Worm (Caenorhabditis elegans) whole organism, L3 larva: ENCODE measurements around the gene ets-5.

Experiments used
- ZK546.5 ChIP-seq: sonication (generic microtip); optimal IDR thresholded peaks from 2 replicates; lab custom pipeline; 2017; ENCODE audit warnings: missing biosample characterization, missing genetic modification characterization
- aly-2 ChIP-seq: fragments of 150-350 bp; optimal IDR thresholded peaks from 2 replicates; lab custom pipeline; 2014; ENCODE audit warnings: missing biosample characterization, missing genetic modification characterization
- ceh-16 ChIP-seq: sonication (generic microtip); optimal IDR thresholded peaks from 2 replicates; lab custom pipeline; 2017; ENCODE audit warnings: missing biosample characterization, missing genetic modification characterization
- fkh-10 ChIP-seq: sonication (generic microtip); optimal IDR thresholded peaks from 2 replicates; lab custom pipeline; 2017; ENCODE audit warnings: missing biosample characterization, missing genetic modification reagents, missing genetic modification characterization
- lsy-12 ChIP-seq: sonication (generic microtip); optimal IDR thresholded peaks from 2 replicates; lab custom pipeline; 2016; ENCODE audit warnings: mild to moderate bottlenecking, missing genetic modification characterization, missing compliant biosample characterization
- mdl-1 ChIP-seq: fragments of 150-350 bp; optimal IDR thresholded peaks from 2 replicates; lab custom pipeline; 2014; ENCODE audit warnings: missing biosample characterization, missing genetic modification characterization
- nfya-1 ChIP-seq: sonication (generic microtip); optimal IDR thresholded peaks from 2 replicates; lab custom pipeline; 2017; ENCODE audit warnings: missing genetic modification characterization, mild to moderate bottlenecking, missing compliant biosample characterization, antibody characterized with exemption, moderate library complexity; ENCODE audit not compliant: insufficient read depth
- nhr-76 ChIP-seq: fragments of 150-350 bp; sonication (generic microtip); optimal IDR thresholded peaks from 5 replicates; lab custom pipeline; 2014; ENCODE audit warnings: missing biosample characterization, missing genetic modification characterization
- tbx-2 ChIP-seq: sonication (generic microtip); optimal IDR thresholded peaks from 2 replicates; lab custom pipeline; 2016; ENCODE audit warnings: mild to moderate bottlenecking, missing genetic modification characterization, missing compliant biosample characterization
- unc-39 ChIP-seq: sonication (generic microtip); optimal IDR thresholded peaks from 4 replicates; lab custom pipeline; 2017; ENCODE audit warnings: missing biosample characterization, missing genetic modification characterization
- unc-62 ChIP-seq: fragments of 150-350 bp; sonication (generic microtip); optimal IDR thresholded peaks from 4 replicates; lab custom pipeline; 2014; ENCODE audit warnings: missing biosample characterization, missing genetic modification reagents, missing genetic modification characterization

ce11 chrX:5085465-5085864, 1.1 kb upstream of the ets-5 start:
- TF ChIP-seq nhr-76 (tag; lab: Kevin White, UChicago), result peak; percentile 23
- no peak for TF ChIP-seq ceh-16 (tag; lab: Kevin White, UChicago)
- TF ChIP-seq mdl-1 (tag; lab: Kevin White, UChicago), result no peak
- TF ChIP-seq nfya-1, result peak; percentile 80
- TF ChIP-seq unc-39 (tag; lab: Kevin White, UChicago), result peak; percentile 61
- TF ChIP-seq unc-62 (GFP tag; lab: Kevin White, UChicago), result peak; percentile 17
- TF ChIP-seq aly-2 (tag; lab: Kevin White, UChicago), result peak; percentile 16
- no peak for TF ChIP-seq fkh-10 (GFP tag; lab: Kevin White, UChicago)
- TF ChIP-seq ZK546.5 (tag; lab: Kevin White, UChicago), result no peak
- peak; percentile 86 for TF ChIP-seq lsy-12 (tag; lab: Kevin White, UChicago)
- peak; percentile 84 for TF ChIP-seq tbx-2
